Worm (Caenorhabditis elegans): Measurements from ENCODE around the gene srt-55.

ce11 chrIII:10153003-10153402, 46.7 kb upstream of the srt-55 start:
- TF ChIP-seq mls-2 (tag; optimal IDR thresholded peaks at IDR 0.05) (no peak), lsy-2 (tag; optimal IDR thresholded peaks at IDR 0.05) (no peak), flh-1 (GFP tag; optimal IDR thresholded peaks at IDR 0.05) (no peak), ceh-43 (GFP tag; optimal IDR thresholded peaks at IDR 0.05) (no peak), nhr-237 (tag; optimal IDR thresholded peaks at IDR 0.05) (no peak), nhr-76 (tag; optimal IDR thresholded peaks at IDR 0.05) (no peak), elt-3 (tag; optimal IDR thresholded peaks at IDR 0.05) (no peak), ztf-11 (tag; optimal IDR thresholded peaks at IDR 0.05) (no peak), pha-4 (tag; optimal IDR thresholded peaks at IDR 0.05) (no peak), snpc-4 (tag; optimal IDR thresholded peaks at IDR 0.05) (no peak), ham-2 (GFP tag; optimal IDR thresholded peaks at IDR 0.05) (no peak), elt-1 (tag; optimal IDR thresholded peaks at IDR 0.05; ENCODE audit: borderline replicate concordance, insufficient read depth) (no peak)
